Fruit fly (Drosophila melanogaster) ovary, adult (tissue): ENCODE data around the gene Dhc93AB.
A peak's percentile ranks its signal among the peaks of the same experiment; 100 is the strongest.

Source experiments
- CG17801 ChIP-seq: fragments of 200-800 bp; optimal IDR thresholded peaks from 2 replicates; lab custom pipeline; 2019; ENCODE audit warnings: missing biosample characterization, mild to moderate bottlenecking, missing genetic modification characterization, moderate library complexity; ENCODE audit not compliant: partially characterized antibody

The Dhc93AB gene

dm6 chr3R:21043549-21044118 is 1.3 kb upstream of the Dhc93AB start, which contains the start of gene CG12278:
TSS of gene CG12278 (plus strand) at chr3R:21044068.
- TF ChIP-seq CG17801 (GFP tag; lab: Kevin White, UChicago) = no peak

- no peak for TF ChIP-seq CG17801 (GFP tag; lab: Kevin White, UChicago)
Observed at dm6 chr3R:21025508-21025907, 16.8 kb downstream of the Dhc93AB start.

- TF ChIP-seq CG17801 (GFP tag; lab: Kevin White, UChicago) = no peak
Observed at dm6 chr3R:21023902-21024541, 18.3 kb downstream of the Dhc93AB start, which contains the start of gene peg. TSS of gene peg (minus strand) at chr3R:21024163.

dm6 chr3R:21022769-21023517 is 19.4 kb downstream of the Dhc93AB start:
- TF ChIP-seq CG17801 (GFP tag; lab: Kevin White, UChicago) = no peak

dm6 chr3R:21019073-21019472 is 23.2 kb downstream of the Dhc93AB start:
- TF ChIP-seq CG17801 (GFP tag; lab: Kevin White, UChicago) = no peak

dm6 chr3R:21017464-21018080 is 24.7 kb downstream of the Dhc93AB start, which contains the start of gene Rlip:
TSS of gene Rlip (plus strand) at chr3R:21017684.
- TF ChIP-seq CG17801 (GFP tag; lab: Kevin White, UChicago) = peak; percentile 69

dm6 chr3R:21015636-21016035 is 26.7 kb downstream of the Dhc93AB start, which contains the start of gene CG5697:
TSS of gene CG5697 (plus strand) at chr3R:21015949.
- no peak for TF ChIP-seq CG17801 (GFP tag; lab: Kevin White, UChicago)

dm6 chr3R:21013780-21014179 is 28.5 kb downstream of the Dhc93AB start:
- no peak for TF ChIP-seq CG17801 (GFP tag; lab: Kevin White, UChicago)

dm6 chr3R:21006967-21007366 is 35.3 kb downstream of the Dhc93AB start, which contains the start of gene Alp5:
TSS of gene Alp5 (minus strand) at chr3R:21006990.
- TF ChIP-seq CG17801 (GFP tag; lab: Kevin White, UChicago) = no peak

dm6 chr3R:21001123-21001522 is 41.2 kb downstream of the Dhc93AB start:
- TF ChIP-seq CG17801 (GFP tag; lab: Kevin White, UChicago) = no peak

- TF ChIP-seq CG17801 (GFP tag; lab: Kevin White, UChicago) = no peak
Observed at dm6 chr3R:20998319-20998718, 44.0 kb downstream of the Dhc93AB start.

dm6 chr3R:20990409-20990808 is 51.9 kb downstream of the Dhc93AB start:
- no peak for TF ChIP-seq CG17801 (GFP tag; lab: Kevin White, UChicago)

- TF ChIP-seq CG17801 (GFP tag; lab: Kevin White, UChicago) = peak; percentile 35
Observed at dm6 chr3R:20989657-20990056, 52.6 kb downstream of the Dhc93AB start.

dm6 chr3R:20989046-20989445 is 53.3 kb downstream of the Dhc93AB start:
- no peak for TF ChIP-seq CG17801 (GFP tag; lab: Kevin White, UChicago)

- no peak for TF ChIP-seq CG17801 (GFP tag; lab: Kevin White, UChicago)
Observed at dm6 chr3R:20988560-20988959, 53.7 kb downstream of the Dhc93AB start.
